Worm (Caenorhabditis elegans) whole organism, mixed stage, embryonic: ENCODE data around the gene ant-1.3.

ENCODE experiments used
- blmp-1 ChIP-seq: fragments of 150-350 bp; optimal IDR thresholded peaks from 2 replicates; lab custom pipeline; 2014; ENCODE audit warnings: missing biosample characterization, missing genetic modification characterization
- ceh-43 ChIP-seq: fragments of 200-800 bp; sonication (Bioruptor generic); optimal IDR thresholded peaks from 2 replicates; lab custom pipeline; 2018; ENCODE audit warnings: mild to moderate bottlenecking, missing genetic modification characterization, moderate library complexity, missing compliant biosample characterization
- ces-1 ChIP-seq: fragments of 150-350 bp; optimal IDR thresholded peaks from 2 replicates; lab custom pipeline; 2014; ENCODE audit warnings: missing biosample characterization, missing genetic modification reagents, missing genetic modification characterization
- elt-1 ChIP-seq: sonication (generic microtip); optimal IDR thresholded peaks from 2 replicates; lab custom pipeline; 2017; ENCODE audit warnings: missing genetic modification characterization, mild to moderate bottlenecking, missing compliant biosample characterization, antibody characterized with exemption, moderate library complexity, borderline replicate concordance; ENCODE audit not compliant: insufficient read depth
- lin-13 ChIP-seq: fragments of 150-350 bp; optimal IDR thresholded peaks from 2 replicates; lab custom pipeline; 2014; ENCODE audit warnings: missing biosample characterization, missing genetic modification characterization
- lsy-2 ChIP-seq: fragments of 150-350 bp; optimal IDR thresholded peaks from 2 replicates; lab custom pipeline; 2014; ENCODE audit warnings: missing biosample characterization, missing genetic modification characterization
- nhr-2 ChIP-seq: fragments of 150-350 bp; optimal IDR thresholded peaks from 2 replicates; lab custom pipeline; 2014; ENCODE audit warnings: missing biosample characterization, missing genetic modification characterization
- nhr-28 ChIP-seq: fragments of 150-350 bp; optimal IDR thresholded peaks from 2 replicates; lab custom pipeline; 2014; ENCODE audit warnings: missing biosample characterization, missing genetic modification characterization
- nhr-76 ChIP-seq: sonication (generic microtip); optimal IDR thresholded peaks from 2 replicates; lab custom pipeline; 2017; ENCODE audit warnings: missing biosample characterization, missing genetic modification characterization
- pha-4 ChIP-seq: fragments of 150-350 bp; optimal IDR thresholded peaks from 2 replicates; lab custom pipeline; 2018; ENCODE audit warnings: missing biosample characterization, missing genetic modification reagents, missing genetic modification characterization
- snpc-4 ChIP-seq: fragments of 150-350 bp; optimal IDR thresholded peaks from 2 replicates; lab custom pipeline; 2014; ENCODE audit warnings: missing biosample characterization, missing genetic modification characterization
- unc-62 ChIP-seq: fragments of 150-350 bp; optimal IDR thresholded peaks from 2 replicates; lab custom pipeline; 2014; ENCODE audit warnings: missing biosample characterization, missing genetic modification reagents, missing genetic modification characterization

DNA sequence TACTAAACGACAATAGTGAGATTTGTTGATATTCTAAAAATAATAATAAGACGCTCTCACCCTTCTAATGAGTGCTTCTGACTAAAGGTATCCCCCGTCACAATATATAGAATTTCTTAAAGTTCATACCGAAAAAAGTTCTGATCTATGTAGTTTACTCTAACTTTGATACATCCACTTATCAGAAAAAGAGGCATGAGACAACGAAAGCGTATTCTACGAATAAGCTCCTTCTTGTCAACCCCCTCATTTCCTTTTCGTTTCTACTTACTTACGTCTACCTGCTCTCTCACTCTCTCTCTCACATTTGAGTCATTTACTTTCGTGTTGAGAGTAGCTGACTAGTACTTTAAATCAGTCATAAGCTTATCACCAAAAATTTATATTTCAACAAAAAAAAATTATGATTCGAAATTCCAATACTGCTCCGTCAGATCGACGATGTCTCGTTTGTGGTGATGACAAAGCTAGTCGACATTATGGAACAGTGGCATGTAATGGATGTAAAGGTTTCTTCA, 16.4 kb upstream of the ant-1.3 start:
- no peak for TF ChIP-seq ceh-43 (GFP tag; lab: Kevin White, UChicago)
- TF ChIP-seq unc-62 (GFP tag; lab: Kevin White, UChicago), result no peak
- no peak for TF ChIP-seq ces-1
- no peak for TF ChIP-seq elt-1 (tag; lab: Kevin White, UChicago)
- no peak for TF ChIP-seq snpc-4 (tag; lab: Kevin White, UChicago)
- TF ChIP-seq lsy-2 (tag; lab: Kevin White, UChicago), result no peak
- no peak for TF ChIP-seq nhr-28
- no peak for TF ChIP-seq nhr-76 (tag; lab: Kevin White, UChicago)
- TF ChIP-seq blmp-1 (tag; lab: Kevin White, UChicago), result no peak
- no peak for TF ChIP-seq pha-4 (tag; lab: Kevin White, UChicago)
- no peak for TF ChIP-seq nhr-2
- no peak for TF ChIP-seq lin-13 (tag; lab: Kevin White, UChicago)
